Fruit fly (Drosophila melanogaster): ENCODE results near the gene Grx1.

DNA sequence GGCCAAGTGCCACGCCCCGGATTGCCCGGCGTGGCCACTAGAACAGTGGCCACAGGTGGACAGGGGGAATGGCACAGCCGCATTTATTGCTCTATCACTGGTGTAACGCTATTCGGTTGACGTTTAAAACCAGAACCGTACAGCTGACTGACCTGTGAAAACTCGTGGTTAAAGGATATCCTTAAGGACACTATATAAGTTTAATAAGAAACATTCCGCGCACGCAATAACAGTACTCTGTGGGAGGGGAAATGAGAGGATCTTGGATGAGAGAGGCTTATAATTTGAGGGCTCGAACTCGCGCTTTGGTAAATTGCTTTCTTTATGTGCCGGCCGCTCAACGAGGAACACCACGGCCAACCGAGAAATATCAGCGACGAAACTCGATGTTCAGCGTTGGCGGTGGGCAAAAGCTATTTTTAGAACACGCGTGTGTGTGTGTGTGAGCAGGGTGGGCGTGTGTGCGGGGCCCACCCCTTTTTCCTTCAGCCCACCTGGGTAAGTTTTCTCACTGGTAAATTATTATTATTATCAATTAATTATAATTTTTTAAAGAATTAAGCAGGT, 27.4 kb downstream of the Grx1 start:
- no peak for TF ChIP-seq CTCF (optimal IDR thresholded peaks at IDR 0.05)
- no peak for TF ChIP-seq CG8478 (optimal IDR thresholded peaks at IDR 0.05)
